Worm (Caenorhabditis elegans): Measurements from ENCODE around the gene nstp-8.
A peak's percentile ranks its signal among the peaks of the same experiment; 100 is the strongest.

The nstp-8 gene

DNA sequence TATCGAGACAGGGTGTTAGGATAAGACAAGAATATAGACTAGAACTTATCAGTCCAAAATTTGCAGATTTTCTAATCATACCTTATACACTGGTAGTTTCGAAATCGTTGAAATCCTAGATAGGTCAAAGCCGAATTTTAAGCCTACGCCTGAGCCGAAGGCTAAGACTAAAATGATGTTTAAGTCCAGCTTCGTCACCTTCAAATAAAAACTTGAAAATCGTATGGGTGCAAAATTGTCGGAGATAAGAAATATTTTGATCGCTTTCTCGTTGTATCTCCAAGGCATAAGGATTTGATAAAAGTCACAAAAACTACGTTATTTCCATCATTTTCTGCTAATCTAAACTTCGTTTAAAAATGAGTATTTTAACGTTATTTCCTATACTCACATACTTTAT lies 45.2 kb downstream of the nstp-8 start, which contains the start of gene F41B5.12:
Gene F41B5.12, plus strand, starts transcription at position 301 of the 400 bp plus-strand sequence.
- TF ChIP-seq snu-23 (GFP tag; optimal IDR thresholded peaks at IDR 0.05) (no peak), snpc-4 (tag; optimal IDR thresholded peaks at IDR 0.05) (no peak), lin-15B (tag; optimal IDR thresholded peaks at IDR 0.05) (no peak), mep-1 (tag; optimal IDR thresholded peaks at IDR 0.05) (no peak), unc-130 (tag; optimal IDR thresholded peaks at IDR 0.05) (no peak), nhr-47 (tag; optimal IDR thresholded peaks at IDR 0.05) (no peak), C04F5.9 (tag; optimal IDR thresholded peaks at IDR 0.05) (no peak), nhr-19 (GFP tag; conservative IDR thresholded peaks at IDR 0.05) (no peak), sox-4 (tag; optimal IDR thresholded peaks at IDR 0.05) (no peak), nhr-237 (tag; optimal IDR thresholded peaks at IDR 0.05) (no peak), fos-1 (tag; optimal IDR thresholded peaks at IDR 0.05) (no peak), zip-4 (GFP tag; optimal IDR thresholded peaks at IDR 0.05) (no peak), skn-1 (tag; optimal IDR thresholded peaks at IDR 0.05) (no peak)

DNA sequence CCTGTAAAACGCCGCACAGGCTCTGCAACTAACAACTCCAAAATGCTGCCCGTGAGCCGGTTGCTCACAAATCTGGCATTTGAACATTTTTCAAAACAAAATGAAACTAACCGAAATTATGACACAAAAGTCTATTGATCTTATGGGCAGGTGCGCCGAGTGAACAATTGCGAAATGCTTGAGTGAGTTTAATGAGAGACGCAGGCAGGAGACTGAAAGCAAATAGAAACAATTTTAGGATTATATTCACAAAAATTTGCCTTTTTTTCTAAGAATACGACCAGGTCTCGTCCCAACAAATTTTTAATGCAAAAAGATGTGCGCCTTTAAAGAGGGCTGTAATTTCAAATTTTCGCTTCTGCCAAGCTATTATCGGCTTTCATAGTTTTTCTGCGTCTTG lies 49.0 kb downstream of the nstp-8 start, which contains the start of gene nhr-183:
Gene nhr-183, minus strand, starts transcription at position 180 of the 400 bp plus-strand sequence.
- TF ChIP-seq aha-1 (tag; optimal IDR thresholded peaks at IDR 0.05) (no peak), efl-1 (optimal IDR thresholded peaks at IDR 0.05) (no peak), efl-1 (GFP tag; optimal IDR thresholded peaks at IDR 0.05 in 1 of 2) (peak in 1 of 2 experiments; percentile 37), lin-35 (GFP tag; optimal IDR thresholded peaks at IDR 0.05) (peak in 1 of 2 experiments; percentile 19), fkh-8 (tag; optimal IDR thresholded peaks at IDR 0.05) (peak; percentile 10), skn-1 (tag; optimal IDR thresholded peaks at IDR 0.05) (peak; percentile 46)

DNA sequence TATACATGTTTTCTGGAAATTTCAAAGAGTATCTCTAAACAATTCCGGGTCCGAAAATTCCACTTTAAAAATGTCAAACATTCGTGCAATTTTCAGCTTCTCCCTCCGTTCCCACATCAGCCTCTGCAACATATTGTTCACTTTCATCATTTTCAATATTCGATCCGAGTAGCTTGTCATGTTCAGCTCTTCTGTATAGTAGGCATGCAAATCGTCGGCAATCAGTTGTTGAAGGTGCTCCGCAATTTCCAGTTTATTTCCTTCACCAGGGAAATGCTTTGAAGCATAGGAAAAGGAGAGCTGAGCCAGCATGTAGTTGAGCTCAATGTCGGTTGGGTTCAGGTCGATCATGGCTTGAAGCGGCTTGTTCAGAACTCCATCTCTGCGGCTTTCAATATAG lies 49.5 kb downstream of the nstp-8 start:
- TF ChIP-seq tlp-1 (tag; optimal IDR thresholded peaks at IDR 0.05) (no peak), efl-1 (optimal IDR thresholded peaks at IDR 0.05) (no peak), efl-1 (GFP tag; optimal IDR thresholded peaks at IDR 0.05 in 1 of 2) (peak in 1 of 2 experiments; percentile 88)

DNA sequence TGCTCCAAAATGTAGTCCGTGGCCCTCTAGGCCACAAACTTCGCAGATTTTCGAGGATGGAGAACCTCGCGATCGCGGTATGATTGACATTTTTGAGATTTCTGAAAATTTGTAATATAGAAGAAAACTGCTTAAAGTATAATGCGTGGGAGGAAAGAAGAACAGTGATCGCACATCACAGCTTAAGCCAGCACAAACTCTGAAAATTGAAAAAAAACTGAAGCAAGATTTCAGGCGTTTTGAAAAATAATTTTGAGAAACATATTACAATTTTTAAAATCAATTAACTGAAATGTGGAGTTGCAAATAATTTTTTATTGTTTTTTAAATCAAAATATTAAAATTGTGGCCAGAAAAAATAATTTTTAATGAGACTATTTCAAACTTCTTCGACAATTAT lies 51.5 kb downstream of the nstp-8 start, which contains the start of gene nhr-275:
Gene nhr-275, minus strand, starts transcription at position 101 of the 400 bp plus-strand sequence.
- TF ChIP-seq lin-39 (tag; optimal IDR thresholded peaks at IDR 0.05): no peak
- no peak for TF ChIP-seq lin-14 (GFP tag; optimal IDR thresholded peaks at IDR 0.05)
- TF ChIP-seq F16B12.6 (tag; optimal IDR thresholded peaks at IDR 0.05): no peak
- no peak for TF ChIP-seq nhr-85 (tag)
- TF ChIP-seq nhr-90 (tag; optimal IDR thresholded peaks at IDR 0.05; ENCODE audit: poor library complexity): no peak
- TF ChIP-seq sox-4 (tag; optimal IDR thresholded peaks at IDR 0.05): no peak
- no peak for TF ChIP-seq nhr-12 (tag; optimal IDR thresholded peaks at IDR 0.05)
- TF ChIP-seq nhr-11 (tag; optimal IDR thresholded peaks at IDR 0.05): no peak
- no peak for TF ChIP-seq mep-1 (tag; optimal IDR thresholded peaks at IDR 0.05)
- no peak for TF ChIP-seq ama-1 (optimal IDR thresholded peaks at IDR 0.05)
- TF ChIP-seq unc-30 (tag; optimal IDR thresholded peaks at IDR 0.05): no peak
- no peak for TF ChIP-seq egl-27 (tag; optimal IDR thresholded peaks at IDR 0.05)
- no peak for TF ChIP-seq skn-1 (tag; optimal IDR thresholded peaks at IDR 0.05)
- no peak for TF ChIP-seq ceh-88 (GFP tag; IDR thresholded peaks at IDR 0.05)
- no peak for TF ChIP-seq ceh-63 (GFP tag; optimal IDR thresholded peaks at IDR 0.05)
- TF ChIP-seq nhr-84 (tag; optimal IDR thresholded peaks at IDR 0.05): no peak
- TF ChIP-seq ceh-82 (tag; optimal IDR thresholded peaks at IDR 0.05): no peak

Data from whole organism, L1 larva.